Fruit fly (Drosophila melanogaster) whole organism, embryonic: ENCODE results near the gene Pnn.

Experiments
- Atf-2 ChIP-seq: fragments of 200-800 bp; sonication (Bioruptor generic); optimal IDR thresholded peaks from 2 replicates; lab custom pipeline; 2016; ENCODE audit warnings: missing biosample characterization, missing genetic modification characterization
- BEAF-32 ChIP-seq: fragments of 200-800 bp; sonication (Bioruptor generic); optimal IDR thresholded peaks from 3 replicates; lab custom pipeline; 2017; ENCODE audit warnings: missing biosample characterization, missing genetic modification characterization, mild to moderate bottlenecking, moderate library complexity, missing genetic modification reagents
- BtbVII ChIP-seq: fragments of 200-800 bp; sonication (Bioruptor generic); optimal IDR thresholded peaks from 3 replicates; lab custom pipeline; 2017; ENCODE audit warnings: missing biosample characterization, mild to moderate bottlenecking, missing genetic modification characterization
- CG10366 ChIP-seq: fragments of 200-800 bp; sonication (Bioruptor generic); IDR thresholded peaks from 2 replicates; pipeline ENCODE4 v1.3.6; 2022; ENCODE audit warnings: missing biosample characterization, missing genetic modification characterization
- CG10565 ChIP-seq: fragments of 200-800 bp; sonication (Bioruptor generic); optimal IDR thresholded peaks from 3 replicates; lab custom pipeline; 2016; ENCODE audit warnings: missing biosample characterization, mild to moderate bottlenecking, missing genetic modification characterization
- CG11696 ChIP-seq: fragments of 200-800 bp; sonication (Bioruptor generic); IDR thresholded peaks from 2 replicates; pipeline ENCODE4 v1.3.6; 2022; ENCODE audit warnings: missing biosample characterization, missing genetic modification characterization
- CG12219 ChIP-seq: fragments of 200-800 bp; sonication (Bioruptor generic); optimal IDR thresholded peaks from 3 replicates; lab custom pipeline; 2018; ENCODE audit warnings: missing biosample characterization, mild to moderate bottlenecking, missing genetic modification characterization
- CG13624 ChIP-seq: fragments of 200-800 bp; sonication (Bioruptor generic); optimal IDR thresholded peaks from 2 replicates; lab custom pipeline; 2016; ENCODE audit warnings: missing biosample characterization, missing genetic modification characterization
- CG15514 ChIP-seq: fragments of 200-800 bp; sonication (Bioruptor generic); optimal IDR thresholded peaks from 3 replicates; lab custom pipeline; 2017; ENCODE audit warnings: missing biosample characterization, missing genetic modification characterization, mild to moderate bottlenecking, moderate library complexity, missing genetic modification reagents
- CG17186 ChIP-seq: fragments of 200-800 bp; sonication (Bioruptor generic); optimal IDR thresholded peaks from 3 replicates; lab custom pipeline; 2017; ENCODE audit warnings: missing biosample characterization, missing genetic modification reagents, missing genetic modification characterization
- CG18764 ChIP-seq: fragments of 200-800 bp; sonication (Bioruptor generic); optimal IDR thresholded peaks from 3 replicates; lab custom pipeline; 2016; ENCODE audit warnings: missing biosample characterization, missing genetic modification characterization
- CG2120 ChIP-seq: fragments of 200-800 bp; sonication (Bioruptor generic); optimal IDR thresholded peaks from 3 replicates; lab custom pipeline; 2016; ENCODE audit warnings: missing biosample characterization, missing genetic modification characterization
- CG2712 ChIP-seq: fragments of 200-800 bp; optimal IDR thresholded peaks from 3 replicates; lab custom pipeline; 2019; ENCODE audit warnings: missing biosample characterization, mild to moderate bottlenecking, missing genetic modification characterization, moderate library complexity
- CG34376 ChIP-seq: fragments of 200-800 bp; sonication (Bioruptor generic); optimal IDR thresholded peaks from 2 replicates; lab custom pipeline; 2018; ENCODE audit warnings: missing biosample characterization, mild to moderate bottlenecking, missing genetic modification characterization
- CG3726 ChIP-seq: fragments of 200-800 bp; sonication (Bioruptor generic); IDR thresholded peaks from 3 replicates; pipeline ENCODE4, ENCODE4 v1.3.6; 2022; ENCODE audit warnings: missing biosample characterization, missing genetic modification characterization
- CG4730 ChIP-seq: fragments of 200-800 bp; sonication (Bioruptor generic); IDR thresholded peaks from 2 replicates; pipeline ENCODE4 v1.3.6; 2022; ENCODE audit warnings: missing biosample characterization, missing genetic modification characterization
- CG6254 ChIP-seq: fragments of 200-800 bp; sonication (Bioruptor generic); optimal IDR thresholded peaks from 3 replicates; lab custom pipeline; 2017; ENCODE audit warnings: mild to moderate bottlenecking, missing biosample characterization, missing genetic modification reagents, missing genetic modification characterization
- CG7928 ChIP-seq: fragments of 200-800 bp; sonication (Bioruptor generic); optimal IDR thresholded peaks from 2 replicates; lab custom pipeline; 2017; ENCODE audit warnings: missing biosample characterization, mild to moderate bottlenecking, missing genetic modification characterization
- CG8388 ChIP-seq: fragments of 200-800 bp; sonication (Bioruptor generic); optimal IDR thresholded peaks from 2 replicates; lab custom pipeline; 2019; ENCODE audit warnings: missing biosample characterization, mild to moderate bottlenecking, missing genetic modification characterization, moderate library complexity
- CG9797 ChIP-seq: fragments of 200-800 bp; sonication (Bioruptor generic); optimal IDR thresholded peaks from 3 replicates; lab custom pipeline; 2018; ENCODE audit warnings: missing biosample characterization, mild to moderate bottlenecking, missing genetic modification characterization
- CoRest ChIP-seq: fragments of 200-800 bp; sonication (Bioruptor generic); optimal IDR thresholded peaks from 3 replicates; lab custom pipeline; 2018; ENCODE audit warnings: missing biosample characterization, mild to moderate bottlenecking, missing genetic modification characterization, moderate library complexity
- Dip2 ChIP-seq: fragments of 200-800 bp; sonication (Bioruptor generic); IDR thresholded peaks from 2 replicates; pipeline ENCODE4 v1.3.6; 2022; ENCODE audit warnings: missing biosample characterization, missing genetic modification characterization
- Fer2 ChIP-seq: fragments of 200-800 bp; sonication (Bioruptor generic); optimal IDR thresholded peaks from 2 replicates; lab custom pipeline; 2018; ENCODE audit warnings: missing biosample characterization, mild to moderate bottlenecking, missing genetic modification characterization, moderate library complexity
- HHEX ChIP-seq: fragments of 200-800 bp; sonication (Bioruptor generic); optimal IDR thresholded peaks from 3 replicates; lab custom pipeline; 2017; ENCODE audit warnings: missing biosample characterization, mild to moderate bottlenecking, missing genetic modification characterization, missing genetic modification reagents
- Hand ChIP-seq: fragments of 200-800 bp; sonication (Bioruptor generic); optimal IDR thresholded peaks from 2 replicates; lab custom pipeline; 2017; ENCODE audit warnings: mild to moderate bottlenecking, missing biosample characterization, missing genetic modification reagents, missing genetic modification characterization
- HmgD ChIP-seq: fragments of 200-800 bp; sonication (Bioruptor generic); optimal IDR thresholded peaks from 3 replicates; lab custom pipeline; 2016; ENCODE audit warnings: missing biosample characterization, missing genetic modification characterization
- Hmx ChIP-seq: fragments of 200-800 bp; sonication (Bioruptor generic); optimal IDR thresholded peaks from 2 replicates; lab custom pipeline; 2016; ENCODE audit warnings: missing biosample characterization, missing genetic modification characterization
- Hr51 ChIP-seq, 2 experiments: fragments of 200-800 bp; sonication (Bioruptor generic); optimal IDR thresholded peaks; 2 replicates in 1 of 2; 3 replicates in 1 of 2; lab custom pipeline; 2016 to 2018; ENCODE audit warnings: missing biosample characterization in 2 of 2, missing genetic modification characterization in 2 of 2, mild to moderate bottlenecking in 1 of 2, moderate library complexity in 1 of 2
- Hsf ChIP-seq: fragments of 200-800 bp; sonication (Bioruptor generic); optimal IDR thresholded peaks from 3 replicates; lab custom pipeline; 2016; ENCODE audit warnings: missing biosample characterization, missing genetic modification characterization
- Meics ChIP-seq: fragments of 200-800 bp; sonication (Bioruptor generic); optimal IDR thresholded peaks from 2 replicates; lab custom pipeline; 2017; ENCODE audit warnings: missing biosample characterization, mild to moderate bottlenecking, missing genetic modification characterization
- NK7.1 ChIP-seq: fragments of 200-800 bp; sonication (Bioruptor generic); optimal IDR thresholded peaks from 3 replicates; lab custom pipeline; 2016; ENCODE audit warnings: missing biosample characterization, missing genetic modification characterization
- Stat92E ChIP-seq, 3 experiments: fragments of >200 bp in 2 of 3; fragments of 200-800 bp in 1 of 3; sonication (Bioruptor generic) in 1 of 3; optimal IDR thresholded peaks; 2 replicates each; lab custom pipeline; 2017 to 2019; ENCODE audit warnings: missing biosample characterization in 3 of 3, missing genetic modification characterization in 3 of 3, mild to moderate bottlenecking in 1 of 3, moderate library complexity in 1 of 3
- Usf ChIP-seq: fragments of 200-800 bp; sonication (Bioruptor generic); optimal IDR thresholded peaks from 2 replicates; lab custom pipeline; 2017; ENCODE audit warnings: missing genotype, missing biosample characterization, missing genetic modification characterization
- Xbp1 ChIP-seq: fragments of 200-800 bp; sonication (Bioruptor generic); optimal IDR thresholded peaks from 3 replicates; lab custom pipeline; 2016; ENCODE audit warnings: missing biosample characterization, mild to moderate bottlenecking, missing genetic modification characterization
- amos ChIP-seq: fragments of 200-800 bp; sonication (Bioruptor generic); IDR thresholded peaks from 2 replicates; pipeline ENCODE4 v1.3.6; 2022; ENCODE audit warnings: missing biosample characterization, missing genetic modification characterization; ENCODE audit not compliant: partially characterized antibody
- crc ChIP-seq: fragments of 200-800 bp; sonication (Bioruptor generic); optimal IDR thresholded peaks from 2 replicates; lab custom pipeline; 2016; ENCODE audit warnings: missing biosample characterization, missing genetic modification characterization
- cwo ChIP-seq: fragments of 200-800 bp; sonication (Bioruptor generic); optimal IDR thresholded peaks from 3 replicates; lab custom pipeline; 2017; ENCODE audit warnings: missing biosample characterization, missing genetic modification characterization, mild to moderate bottlenecking, moderate library complexity, missing genetic modification reagents
- h ChIP-seq: fragments of >200 bp; optimal IDR thresholded peaks from 2 replicates; lab custom pipeline; 2017
- hbn ChIP-seq: fragments of 200-800 bp; sonication (Bioruptor generic); IDR thresholded peaks from 2 replicates; pipeline ENCODE4 v1.3.6; 2022; ENCODE audit warnings: missing biosample characterization, missing genetic modification characterization; ENCODE audit not compliant: partially characterized antibody
- kah ChIP-seq: fragments of 200-800 bp; sonication (Bioruptor generic); optimal IDR thresholded peaks from 2 replicates; lab custom pipeline; 2018; ENCODE audit warnings: missing biosample characterization, mild to moderate bottlenecking, missing genetic modification characterization
- lilli ChIP-seq: fragments of 200-800 bp; sonication (Bioruptor generic); optimal IDR thresholded peaks from 3 replicates; lab custom pipeline; 2016; ENCODE audit warnings: missing biosample characterization, missing genetic modification characterization
- odd ChIP-seq: fragments of 200-800 bp; sonication (Bioruptor generic); optimal IDR thresholded peaks from 2 replicates; lab custom pipeline; 2017; ENCODE audit warnings: missing biosample characterization, mild to moderate bottlenecking, missing genetic modification characterization
- peb ChIP-seq: fragments of 200-800 bp; sonication (Bioruptor generic); IDR thresholded peaks from 2 replicates; pipeline ENCODE4 v1.3.6; 2022; ENCODE audit warnings: missing biosample characterization, missing genetic modification characterization
- sens ChIP-seq: fragments of 200-800 bp; sonication (Bioruptor generic); peaks from one replicate; lab custom pipeline; 2016; ENCODE audit warnings: missing biosample characterization, missing genetic modification characterization
- sna ChIP-seq: fragments of 200-800 bp; sonication (Bioruptor generic); IDR thresholded peaks from 2 replicates; pipeline ENCODE4 v1.3.6; 2022; ENCODE audit warnings: missing biosample characterization, missing genetic modification characterization; ENCODE audit not compliant: partially characterized antibody
- tap ChIP-seq: fragments of 200-800 bp; optimal IDR thresholded peaks from 3 replicates; lab custom pipeline; 2019; ENCODE audit warnings: missing biosample characterization, mild to moderate bottlenecking, missing genetic modification characterization, moderate library complexity
- tna ChIP-seq: fragments of 200-800 bp; sonication (Bioruptor generic); IDR thresholded peaks from 2 replicates; pipeline ENCODE4 v1.3.6; 2022; ENCODE audit warnings: missing biosample characterization, missing genetic modification characterization; ENCODE audit not compliant: partially characterized antibody
- toy ChIP-seq: fragments of 200-800 bp; sonication (Bioruptor generic); IDR thresholded peaks from 2 replicates; pipeline ENCODE4 v1.3.6; 2022; ENCODE audit warnings: missing biosample characterization, missing genetic modification characterization
- unpg ChIP-seq: fragments of 200-800 bp; sonication (Bioruptor generic); optimal IDR thresholded peaks from 3 replicates; lab custom pipeline; 2018; ENCODE audit warnings: missing biosample characterization, mild to moderate bottlenecking, missing genetic modification characterization, moderate library complexity
- vnd ChIP-seq: fragments of 200-800 bp; sonication (Bioruptor generic); IDR thresholded peaks from 3 replicates; pipeline ENCODE4 v1.3.6; 2022; ENCODE audit warnings: missing biosample characterization, missing genetic modification characterization; ENCODE audit not compliant: partially characterized antibody

Pnn gene

DNA sequence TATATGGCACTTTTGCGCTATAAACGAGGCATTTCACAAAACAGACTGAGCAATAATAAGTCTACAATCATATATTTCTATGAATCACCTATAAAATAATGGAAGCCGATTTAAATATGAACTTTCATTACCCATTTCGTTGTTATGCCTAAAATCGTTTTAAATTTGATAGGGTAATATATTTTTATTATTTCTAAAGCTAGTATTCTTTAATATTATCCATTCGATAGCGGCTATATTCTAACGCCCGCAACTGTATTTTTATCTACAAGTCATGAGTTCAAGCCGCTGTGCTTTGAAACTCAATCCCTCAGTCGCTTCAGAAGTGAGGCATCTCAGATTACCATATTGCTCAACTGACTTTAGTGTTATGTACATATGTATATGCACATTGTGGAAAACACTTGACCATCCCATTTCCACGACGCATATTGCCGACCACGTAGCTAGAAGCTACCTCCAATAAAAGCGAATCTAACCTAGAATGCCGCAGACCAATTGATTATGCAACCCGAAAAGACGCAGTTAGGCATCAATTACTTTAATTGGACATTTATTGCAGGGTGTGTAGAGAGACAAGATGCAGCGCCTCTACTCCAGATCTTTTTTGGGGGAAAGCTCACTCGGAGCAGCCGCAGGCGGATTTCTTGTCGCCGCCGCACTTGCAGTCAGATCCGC is 42.7 kb downstream of the Pnn start (continued):
- TF ChIP-seq CG13624 (GFP tag; lab: Kevin White, UChicago) (no peak), h (lab: Kevin White, UChicago) (no peak), sna (GFP tag; lab: Robert Waterston, UW) (no peak), amos (GFP tag; lab: Robert Waterston, UW) (no peak), hbn (GFP tag; lab: Robert Waterston, UW) (no peak), crc (GFP tag; lab: Kevin White, UChicago) (no peak), Dip2 (GFP tag; lab: Robert Waterston, UW) (no peak), vnd (GFP tag; lab: Robert Waterston, UW) (no peak), CoRest (tag; lab: Kevin White, UChicago) (no peak), HHEX (GFP tag; lab: Kevin White, UChicago) (no peak), kah (GFP tag; lab: Kevin White, UChicago) (no peak), cwo (GFP tag; lab: Kevin White, UChicago) (no peak), sens (GFP tag; lab: Kevin White, UChicago) (peak; percentile 25), Fer2 (tag; lab: Kevin White, UChicago) (no peak), CG7928 (GFP tag; lab: Kevin White, UChicago) (no peak), CG34376 (GFP tag; lab: Kevin White, UChicago) (no peak), CG2712 (peak; percentile 35), toy (GFP tag; lab: Robert Waterston, UW) (no peak), lilli (no peak), CG2120 (GFP tag; lab: Kevin White, UChicago) (peak; percentile 24), CG4730 (no peak), Atf-2 (GFP tag; lab: Kevin White, UChicago) (no peak), CG9797 (no peak), CG11696 (peak; percentile 79), unpg (GFP tag; lab: Kevin White, UChicago) (peak; percentile 47), peb (no peak), Stat92E (GFP tag; optimal IDR thresholded peaks at IDR 0.05; lab: Kevin White, UChicago) (no peak), Hsf (no peak), Hr51 (GFP tag; optimal IDR thresholded peaks at IDR 0.05; lab: Kevin White, UChicago) (peak in 1 of 2 experiments; percentile 36), CG3726 (GFP tag; lab: Robert Waterston, UW) (no peak), CG18764 (GFP tag; lab: Kevin White, UChicago) (no peak), CG8388 (peak; percentile 50), CG12219 (no peak), tna (GFP tag; lab: Robert Waterston, UW) (no peak), Hand (GFP tag; lab: Kevin White, UChicago) (no peak), CG10565 (GFP tag; lab: Kevin White, UChicago) (no peak), CG17186 (no peak), tap (tag; lab: Kevin White, UChicago) (peak; percentile 14), Hmx (GFP tag; lab: Kevin White, UChicago) (no peak), Xbp1 (peak; percentile 6), CG10366 (no peak), odd (GFP tag; lab: Kevin White, UChicago) (no peak), BEAF-32 (no peak), Usf (GFP tag; lab: Kevin White, UChicago) (no peak), HmgD (no peak), BtbVII (no peak), Meics (GFP tag; lab: Kevin White, UChicago) (no peak), NK7.1 (GFP tag; lab: Kevin White, UChicago) (no peak), CG6254 (GFP tag; lab: Kevin White, UChicago) (no peak), CG15514 (GFP tag; lab: Kevin White, UChicago) (no peak)
